Worm (Caenorhabditis elegans) whole organism, L3 larva: ENCODE results near the gene F58A6.5.

Source experiments
- ceh-16 ChIP-seq: sonication (generic microtip); optimal IDR thresholded peaks from 2 replicates; lab custom pipeline; 2017; ENCODE audit warnings: missing biosample characterization, missing genetic modification characterization
- ceh-82 ChIP-seq: fragments of 150-350 bp; optimal IDR thresholded peaks from 2 replicates; lab custom pipeline; 2014; ENCODE audit warnings: missing biosample characterization, missing genetic modification characterization
- elt-2 ChIP-seq: sonication (generic microtip); optimal IDR thresholded peaks from 2 replicates; lab custom pipeline; 2016; ENCODE audit warnings: missing genetic modification reagents, mild to moderate bottlenecking, missing genetic modification characterization, missing compliant biosample characterization
- fkh-10 ChIP-seq: sonication (generic microtip); optimal IDR thresholded peaks from 2 replicates; lab custom pipeline; 2017; ENCODE audit warnings: missing biosample characterization, missing genetic modification reagents, missing genetic modification characterization
- fos-1 ChIP-seq: fragments of 150-350 bp; optimal IDR thresholded peaks from 2 replicates; lab custom pipeline; 2014; ENCODE audit warnings: missing biosample characterization, missing genetic modification characterization
- hmg-11 ChIP-seq: sonication (generic microtip); optimal IDR thresholded peaks from 2 replicates; lab custom pipeline; 2016; ENCODE audit warnings: missing genetic modification characterization, missing compliant biosample characterization
- lin-15B ChIP-seq: fragments of 150-350 bp; optimal IDR thresholded peaks from 2 replicates; lab custom pipeline; 2014; ENCODE audit warnings: missing biosample characterization, missing genetic modification characterization
- lin-39 ChIP-seq: fragments of 150-350 bp; optimal IDR thresholded peaks from 2 replicates; lab custom pipeline; 2018; ENCODE audit warnings: missing biosample characterization, missing genetic modification reagents, missing genetic modification characterization
- nfya-1 ChIP-seq: sonication (generic microtip); optimal IDR thresholded peaks from 2 replicates; lab custom pipeline; 2017; ENCODE audit warnings: missing genetic modification characterization, mild to moderate bottlenecking, missing compliant biosample characterization, antibody characterized with exemption, moderate library complexity; ENCODE audit not compliant: insufficient read depth
- nhr-23 ChIP-seq: fragments of 150-350 bp; optimal IDR thresholded peaks from 2 replicates; lab custom pipeline; 2014; ENCODE audit warnings: missing biosample characterization, missing genetic modification reagents, missing genetic modification characterization
- nhr-67 ChIP-seq: fragments of 150-350 bp; optimal IDR thresholded peaks from 2 replicates; lab custom pipeline; 2014; ENCODE audit warnings: missing biosample characterization, missing genetic modification characterization
- nhr-77 ChIP-seq: fragments of 150-350 bp; optimal IDR thresholded peaks from 2 replicates; lab custom pipeline; 2014; ENCODE audit warnings: missing biosample characterization, missing genetic modification characterization
- zag-1 ChIP-seq: fragments of 150-350 bp; optimal IDR thresholded peaks from 2 replicates; lab custom pipeline; 2014; ENCODE audit warnings: missing biosample characterization, missing genetic modification characterization

DNA sequence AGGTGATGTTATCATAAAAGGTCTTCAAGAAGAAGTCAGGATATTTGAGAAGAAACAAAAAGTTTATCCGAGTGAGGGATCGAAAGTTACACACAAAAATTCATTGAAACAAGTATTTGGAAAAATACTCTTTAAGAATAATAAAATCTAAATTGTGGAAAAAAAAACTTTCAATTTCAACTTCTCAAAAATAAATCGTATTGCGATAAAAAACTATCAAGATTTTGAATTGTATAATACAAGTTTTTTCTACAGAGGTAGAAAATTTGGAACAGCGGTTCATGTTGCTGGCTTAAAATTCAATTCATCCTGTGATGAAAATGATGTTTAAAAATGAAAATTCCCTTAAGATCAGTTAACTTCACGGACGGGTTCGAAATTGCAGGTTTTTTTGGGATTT lies 36.2 kb downstream of the F58A6.5 start, which contains the start of gene F09C12.8:
- no peak for TF ChIP-seq nfya-1 (tag; lab: Kevin White, UChicago)
- TF ChIP-seq elt-2 (tag; lab: Kevin White, UChicago), result no peak
- TF ChIP-seq ceh-82 (tag; lab: Kevin White, UChicago), result no peak
- TF ChIP-seq zag-1 (tag; lab: Kevin White, UChicago), result no peak
- TF ChIP-seq lin-15B (tag; lab: Kevin White, UChicago), result no peak
- TF ChIP-seq ceh-16 (tag; lab: Kevin White, UChicago), result no peak
- no peak for TF ChIP-seq lin-39 (tag; lab: Kevin White, UChicago)
- TF ChIP-seq fos-1, result no peak
- no peak for TF ChIP-seq nhr-77 (tag; lab: Kevin White, UChicago)
- TF ChIP-seq nhr-67 (tag; lab: Kevin White, UChicago), result no peak
- no peak for TF ChIP-seq fkh-10 (GFP tag; lab: Kevin White, UChicago)
- no peak for TF ChIP-seq hmg-11 (tag; lab: Kevin White, UChicago)
- no peak for TF ChIP-seq nhr-23
